Worm (Caenorhabditis elegans): ENCODE data around the gene C10B5.3.

C10B5.3 gene

DNA sequence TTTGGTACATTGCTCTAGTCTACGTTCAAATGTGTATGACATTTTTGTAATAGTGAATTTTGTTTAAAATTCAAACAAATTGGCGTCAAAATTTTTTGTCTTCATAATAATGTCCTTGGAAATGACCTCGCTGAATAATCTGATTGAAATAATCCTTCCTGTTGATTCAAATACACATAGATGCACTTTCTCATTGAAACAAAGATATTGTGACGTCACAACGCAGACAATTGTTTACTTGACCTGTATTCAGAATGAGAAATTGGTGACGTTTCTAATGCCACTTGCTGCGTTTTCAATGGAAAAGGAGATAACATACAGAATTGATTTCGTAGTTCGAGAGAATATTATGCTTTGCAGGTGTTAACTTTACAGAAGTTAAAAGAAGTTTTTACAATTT, 54.1 kb downstream of the C10B5.3 start:
- no peak for TF ChIP-seq aptf-3 (GFP tag; IDR thresholded peaks at IDR 0.05)
- no peak for TF ChIP-seq sdz-38 (tag; optimal IDR thresholded peaks at IDR 0.05)
- TF ChIP-seq ceh-100 (GFP tag; IDR thresholded peaks at IDR 0.05), result no peak
- TF ChIP-seq T07F8.4 (tag; optimal IDR thresholded peaks at IDR 0.05), result no peak
- no peak for TF ChIP-seq Y79H2A.3 (GFP tag; conservative IDR thresholded peaks at IDR 0.05)
- no peak for TF ChIP-seq rpc-1 (optimal IDR thresholded peaks at IDR 0.05)
- TF ChIP-seq rpc-1 (tag; optimal IDR thresholded peaks at IDR 0.05), result no peak
- TF ChIP-seq F57A8.1 (GFP tag; optimal IDR thresholded peaks at IDR 0.05), result no peak
- no peak for TF ChIP-seq lsl-1 (GFP tag; optimal IDR thresholded peaks at IDR 0.05)
- no peak for TF ChIP-seq nfya-1 (tag; optimal IDR thresholded peaks at IDR 0.05; ENCODE audit: borderline replicate concordance, insufficient read depth)
- TF ChIP-seq akir-1 (GFP tag; optimal IDR thresholded peaks at IDR 0.05), result no peak
- no peak for TF ChIP-seq snpc-4 (GFP tag; optimal IDR thresholded peaks at IDR 0.05)
- TF ChIP-seq snpc-4 (tag; optimal IDR thresholded peaks at IDR 0.05), result no peak

All from whole organism, young adult.